Worm (Caenorhabditis elegans): Measurements from ENCODE around the gene T26A5.8.

T26A5.8 gene

ce11 chrIII:6432939-6433338 is 29.7 kb downstream of the T26A5.8 start, which contains the start of gene vps-16:
Gene vps-16 (plus strand): TSS chrIII:6433239.
- no peak for TF ChIP-seq unc-62 (GFP tag; optimal IDR thresholded peaks at IDR 0.05)

ce11 chrIII:6431766-6432228 is 30.9 kb downstream of the T26A5.8 start, which contains the start of the genes mrps-17 and txdc-9:
Gene mrps-17 (minus strand): TSS chrIII:6431798.
Gene txdc-9 (plus strand): TSS chrIII:6432178.
- no peak for TF ChIP-seq unc-62 (GFP tag; optimal IDR thresholded peaks at IDR 0.05)

ce11 chrIII:6430834-6431233 is 31.8 kb downstream of the T26A5.8 start, which contains the start of gene popl-1:
Gene popl-1 (minus strand): TSS chrIII:6430934.
- no peak for TF ChIP-seq unc-62 (GFP tag; optimal IDR thresholded peaks at IDR 0.05)

ce11 chrIII:6427205-6427604 is 35.5 kb downstream of the T26A5.8 start, which contains the start of gene C05D11.8:
Gene C05D11.8 (minus strand): TSS chrIII:6427305.
- no peak for TF ChIP-seq unc-62 (GFP tag; optimal IDR thresholded peaks at IDR 0.05)

- no peak for TF ChIP-seq unc-62 (GFP tag; optimal IDR thresholded peaks at IDR 0.05)
Observed at ce11 chrIII:6422721-6423120, 39.9 kb downstream of the T26A5.8 start.

ce11 chrIII:6421973-6422511 is 40.6 kb downstream of the T26A5.8 start:
- TF ChIP-seq unc-62 (GFP tag; optimal IDR thresholded peaks at IDR 0.05) = no peak

- TF ChIP-seq unc-62 (GFP tag; optimal IDR thresholded peaks at IDR 0.05) = no peak
Observed at ce11 chrIII:6421473-6421872, 41.2 kb downstream of the T26A5.8 start.

ce11 chrIII:6420995-6421404 is 41.7 kb downstream of the T26A5.8 start:
- no peak for TF ChIP-seq unc-62 (GFP tag; optimal IDR thresholded peaks at IDR 0.05)

- no peak for TF ChIP-seq unc-62 (GFP tag; optimal IDR thresholded peaks at IDR 0.05)
Observed at ce11 chrIII:6420201-6420600, 42.5 kb downstream of the T26A5.8 start.

- TF ChIP-seq unc-62 (GFP tag; optimal IDR thresholded peaks at IDR 0.05) = no peak
Observed at ce11 chrIII:6419409-6419944, 43.2 kb downstream of the T26A5.8 start, which contains the start of gene atgl-1. Gene atgl-1 (minus strand): TSS chrIII:6419459.

- no peak for TF ChIP-seq unc-62 (GFP tag; optimal IDR thresholded peaks at IDR 0.05)
Observed at ce11 chrIII:6418254-6418653, 44.4 kb downstream of the T26A5.8 start.

- TF ChIP-seq unc-62 (GFP tag; optimal IDR thresholded peaks at IDR 0.05) = no peak
Observed at ce11 chrIII:6415306-6415973, 47.2 kb downstream of the T26A5.8 start, which contains the start of gene nas-4. Gene nas-4 (minus strand): TSS chrIII:6415656.

Measured in whole organism, dauer.